Fruit fly (Drosophila melanogaster): ENCODE measurements around the gene CG3847.

CG3847 gene

DNA sequence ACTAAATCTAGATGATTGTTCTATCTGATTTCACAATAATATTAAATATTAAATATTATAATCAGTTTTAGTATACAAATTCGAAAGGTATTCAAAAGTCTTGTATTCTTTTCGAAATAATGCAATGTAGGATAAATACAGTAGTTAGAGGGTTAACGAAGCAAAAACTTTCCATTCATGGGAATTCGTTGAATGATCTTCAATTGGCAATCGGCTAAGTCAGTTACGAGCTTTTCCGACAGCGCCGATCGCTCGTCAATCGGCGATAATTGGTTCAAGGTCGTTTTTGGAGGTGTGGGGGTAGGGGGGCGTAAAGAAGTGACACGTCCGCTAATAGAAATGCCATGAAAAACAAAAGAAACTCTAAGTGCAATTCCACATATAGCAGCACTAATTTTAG is 750 bp upstream of the CG3847 start:
- TF ChIP-seq sr (GFP tag; IDR thresholded peaks at IDR 0.05) (no peak), CG4328 (GFP tag; optimal IDR thresholded peaks at IDR 0.05) (no peak), Deaf1 (tag; optimal IDR thresholded peaks at IDR 0.05) (peak; percentile 56), otp (GFP tag; IDR thresholded peaks at IDR 0.05) (no peak), E2f1 (GFP tag; IDR thresholded peaks at IDR 0.05) (no peak), Pdp1 (GFP tag; optimal IDR thresholded peaks at IDR 0.05) (no peak), HLH4C (GFP tag; IDR thresholded peaks at IDR 0.05; ENCODE audit: partially characterized antibody) (no peak), Gsc (GFP tag; IDR thresholded peaks at IDR 0.05) (no peak), dm (GFP tag; optimal IDR thresholded peaks at IDR 0.05) (no peak)

DNA sequence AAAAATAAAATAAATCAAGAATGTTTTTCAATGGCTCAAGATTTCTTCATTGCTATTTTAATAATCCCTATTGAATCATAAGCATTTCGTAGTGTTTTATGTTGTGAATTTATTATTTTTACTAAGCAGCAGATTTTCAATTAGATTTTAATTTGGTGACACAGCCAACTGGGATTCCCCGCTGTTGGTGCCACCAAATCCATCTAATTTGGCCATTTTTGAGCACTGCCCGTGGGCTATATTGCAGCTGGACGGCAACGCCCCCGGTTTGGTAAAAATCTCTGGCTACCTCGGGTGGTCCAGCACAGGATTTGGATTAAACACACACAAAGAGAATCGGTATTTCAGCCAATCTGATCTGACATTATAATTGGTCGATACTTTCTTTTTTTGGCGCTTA is 2.3 kb downstream of the CG3847 start:
- TF ChIP-seq bab2 (GFP tag; optimal IDR thresholded peaks at IDR 0.05) (no peak), CG14860 (GFP tag; IDR thresholded peaks at IDR 0.05; ENCODE audit: partially characterized antibody) (no peak), CG17568 (GFP tag; optimal IDR thresholded peaks at IDR 0.05) (no peak), cwo (GFP tag; optimal IDR thresholded peaks at IDR 0.05) (no peak), CG6254 (GFP tag; optimal IDR thresholded peaks at IDR 0.05) (no peak), Dad (GFP tag; optimal IDR thresholded peaks at IDR 0.05) (no peak), CG3163 (GFP tag; optimal IDR thresholded peaks at IDR 0.05) (no peak), Dp (GFP tag; optimal IDR thresholded peaks at IDR 0.05) (no peak), GATAe (GFP tag; conservative IDR thresholded peaks at IDR 0.05) (no peak), Abd-B (GFP tag; optimal IDR thresholded peaks at IDR 0.05) (no peak), CG1832 (GFP tag; optimal IDR thresholded peaks at IDR 0.05) (no peak), CG10274 (GFP tag; optimal IDR thresholded peaks at IDR 0.05) (no peak), repo (GFP tag; optimal IDR thresholded peaks at IDR 0.05) (no peak), CG4820 (GFP tag; optimal IDR thresholded peaks at IDR 0.05) (no peak), zfh1 (GFP tag; IDR thresholded peaks at IDR 0.05) (no peak), stc (GFP tag; IDR thresholded peaks at IDR 0.05) (no peak), Side (GFP tag; optimal IDR thresholded peaks at IDR 0.05) (no peak), ssp (GFP tag; IDR thresholded peaks at IDR 0.05) (no peak), CG12236 (GFP tag; optimal IDR thresholded peaks at IDR 0.05) (no peak)

DNA sequence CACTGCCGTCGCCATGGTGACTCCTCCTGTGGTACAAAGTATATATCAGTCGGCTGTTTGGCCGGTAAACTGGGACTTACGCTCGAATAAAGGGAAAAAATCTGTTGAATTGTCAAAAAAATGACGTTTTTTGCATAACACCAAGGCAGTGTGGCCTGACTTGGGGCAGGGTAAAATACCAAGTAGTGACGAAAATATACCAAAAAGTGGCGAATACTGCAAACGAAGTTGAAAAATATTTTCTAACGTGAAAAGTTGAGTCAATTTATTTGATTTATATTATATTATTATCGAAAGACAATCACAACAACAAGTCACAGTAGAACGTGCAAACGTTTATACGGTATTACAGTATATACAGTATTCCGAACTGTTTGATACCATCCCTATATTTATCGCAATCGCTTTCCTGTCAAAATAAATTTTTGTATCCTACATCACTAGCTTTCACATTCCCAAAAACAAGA is 3.3 kb downstream of the CG3847 start, which contains the start of the genes ND-B16.6 and kdn:
Gene ND-B16.6, minus strand, starts transcription at position 189 of the 467 bp plus-strand sequence.
Gene kdn, plus strand, starts transcription at position 417 of the 467 bp plus-strand sequence.
- TF ChIP-seq pzg (GFP tag; optimal IDR thresholded peaks at IDR 0.05): peak; percentile 53
- TF ChIP-seq MESR4 (GFP tag; optimal IDR thresholded peaks at IDR 0.05): peak; percentile 89
- TF ChIP-seq bigmax (GFP tag; optimal IDR thresholded peaks at IDR 0.05): no peak
- no peak for TF ChIP-seq pan (optimal IDR thresholded peaks at IDR 0.05)
- TF ChIP-seq pan (GFP tag; optimal IDR thresholded peaks at IDR 0.05 in 1 of 2, IDR thresholded peaks at IDR 0.05 in 1 of 2): no peak
- no peak for TF ChIP-seq CG10321 (GFP tag; IDR thresholded peaks at IDR 0.05)
- TF ChIP-seq Pdp1 (GFP tag; optimal IDR thresholded peaks at IDR 0.05): peak in 1 of 2 experiments; percentile 96
- no peak for TF ChIP-seq Stat92E (GFP tag; optimal IDR thresholded peaks at IDR 0.05)
- TF ChIP-seq yki (optimal IDR thresholded peaks at IDR 0.05): no peak
- TF ChIP-seq CG3995 (GFP tag; optimal IDR thresholded peaks at IDR 0.05): peak; percentile 95
- TF ChIP-seq Ets97D (GFP tag; optimal IDR thresholded peaks at IDR 0.05): no peak
- TF ChIP-seq E2f2 (GFP tag; IDR thresholded peaks at IDR 0.05): 0 out of 2 replicates have a peak, but pooled peaks have one; percentile 33
- TF ChIP-seq CG3281 (GFP tag; optimal IDR thresholded peaks at IDR 0.05): no peak
- no peak for TF ChIP-seq fd3F (GFP tag; optimal IDR thresholded peaks at IDR 0.05)
- no peak for TF ChIP-seq zf30C (GFP tag; optimal IDR thresholded peaks at IDR 0.05)
- TF ChIP-seq CG4617 (GFP tag; optimal IDR thresholded peaks at IDR 0.05; ENCODE audit: borderline replicate concordance): peak; percentile 7
- no peak for TF ChIP-seq CG1233 (GFP tag; optimal IDR thresholded peaks at IDR 0.05)
- TF ChIP-seq slbo (GFP tag; IDR thresholded peaks at IDR 0.05): no peak
- peak; percentile 62 for TF ChIP-seq sens (GFP tag)
- TF ChIP-seq Sox102F (GFP tag; optimal IDR thresholded peaks at IDR 0.05): no peak
- no peak for TF ChIP-seq fd102C (GFP tag; optimal IDR thresholded peaks at IDR 0.05)
- no peak for TF ChIP-seq kay (GFP tag; optimal IDR thresholded peaks at IDR 0.05)
- TF ChIP-seq CG16813 (GFP tag; IDR thresholded peaks at IDR 0.05; ENCODE audit: partially characterized antibody): no peak
- peak; percentile 34; the same call in 1 of the 2 replicates for TF ChIP-seq CG31441 (GFP tag; IDR thresholded peaks at IDR 0.05)
